Fruit fly (Drosophila melanogaster): ENCODE measurements around the gene CG44475.
A peak's percentile ranks its signal among the peaks of the same experiment; 100 is the strongest.

Gene CG44475

DNA sequence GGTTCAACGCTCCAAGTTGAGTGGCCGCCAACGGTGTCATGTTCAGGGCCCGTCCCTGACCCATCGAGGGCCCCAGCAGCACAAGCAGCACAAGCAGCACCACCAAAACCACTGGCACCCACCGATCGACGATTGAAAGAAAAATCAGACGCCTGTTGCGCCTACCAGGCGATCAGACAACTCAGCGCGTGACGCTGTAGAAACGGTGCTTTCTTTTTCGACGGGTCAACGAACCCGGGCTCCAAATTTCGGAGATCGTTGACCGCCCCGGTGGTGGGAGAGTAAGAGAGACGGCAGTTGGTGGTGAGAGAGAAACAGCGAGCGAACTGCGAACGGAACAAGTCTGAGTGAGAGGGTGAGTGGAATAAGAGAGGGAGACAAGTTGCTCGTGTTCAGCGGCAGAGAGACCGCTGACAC is 28.6 kb upstream of the CG44475 start (continued):
- TF ChIP-seq yki (optimal IDR thresholded peaks at IDR 0.05) = peak; percentile 81
- peak; percentile 90 for TF ChIP-seq Blimp-1 (GFP tag; optimal IDR thresholded peaks at IDR 0.05)
- peak; percentile 73 for TF ChIP-seq bbx (GFP tag; IDR thresholded peaks at IDR 0.05; ENCODE audit: partially characterized antibody)
- TF ChIP-seq HLHmδ (GFP tag; optimal IDR thresholded peaks at IDR 0.05) = peak; percentile 52
- TF ChIP-seq Doc3 (GFP tag; IDR thresholded peaks at IDR 0.05; ENCODE audit: partially characterized antibody) = 0 out of 3 replicates have a peak, but pooled peaks have one; percentile 12
- no peak for TF ChIP-seq Lhr (GFP tag; optimal IDR thresholded peaks at IDR 0.05)
- TF ChIP-seq CG31224 (GFP tag; IDR thresholded peaks at IDR 0.05) = peak; percentile 100
- TF ChIP-seq pnt (GFP tag; optimal IDR thresholded peaks at IDR 0.05) = no peak
- peak; percentile 89 to 95 for TF ChIP-seq Trl (optimal IDR thresholded peaks at IDR 0.05)
- no peak for TF ChIP-seq Trl (GFP tag; optimal IDR thresholded peaks at IDR 0.05)
- peak; percentile 8; the same call in 1 of the 2 replicates for TF ChIP-seq nerfin-2 (GFP tag; IDR thresholded peaks at IDR 0.05; ENCODE audit: partially characterized antibody)
- TF ChIP-seq abd-A (tag; optimal IDR thresholded peaks at IDR 0.05) = peak; percentile 80
- TF ChIP-seq CG6791 (GFP tag; IDR thresholded peaks at IDR 0.05; ENCODE audit: partially characterized antibody) = 0 out of 3 replicates have a peak, but pooled peaks have one; percentile 42
- peak; percentile 49; the same call in 1 of the 3 replicates for TF ChIP-seq sr (GFP tag; IDR thresholded peaks at IDR 0.05)
- TF ChIP-seq rib (GFP tag; IDR thresholded peaks at IDR 0.05) = peak; percentile 8; the same call in 1 of the 2 replicates
- peak; percentile 3 for TF ChIP-seq nom (GFP tag; optimal IDR thresholded peaks at IDR 0.05)
- TF ChIP-seq Xbp1 (GFP tag; optimal IDR thresholded peaks at IDR 0.05) = no peak
- TF ChIP-seq Neu2 (GFP tag; optimal IDR thresholded peaks at IDR 0.05; ENCODE audit: borderline replicate concordance) = no peak
- TF ChIP-seq kah (GFP tag; optimal IDR thresholded peaks at IDR 0.05) = peak; percentile 98
- peak; percentile 79 for TF ChIP-seq CG10543 (GFP tag; optimal IDR thresholded peaks at IDR 0.05)
- peak; percentile 91 for TF ChIP-seq crol (GFP tag; IDR thresholded peaks at IDR 0.05)
- no peak for TF ChIP-seq CG1602 (GFP tag; optimal IDR thresholded peaks at IDR 0.05)
- no peak for TF ChIP-seq CG12942 (GFP tag; optimal IDR thresholded peaks at IDR 0.05)
- 0 out of 3 replicates have a peak, but pooled peaks have one; percentile 5 for TF ChIP-seq HLH4C (GFP tag; IDR thresholded peaks at IDR 0.05; ENCODE audit: partially characterized antibody)
- TF ChIP-seq CG12744 (GFP tag; optimal IDR thresholded peaks at IDR 0.05) = no peak
- peak; percentile 32; the same call in 1 of the 4 replicates for TF ChIP-seq Dll (GFP tag; IDR thresholded peaks at IDR 0.05; ENCODE audit: partially characterized antibody)
- no peak for TF ChIP-seq E2f2 (GFP tag; IDR thresholded peaks at IDR 0.05)
- TF ChIP-seq Bgb (GFP tag; IDR thresholded peaks at IDR 0.05; ENCODE audit: partially characterized antibody) = peak; percentile 68; the same call in 1 of the 2 replicates

DNA sequence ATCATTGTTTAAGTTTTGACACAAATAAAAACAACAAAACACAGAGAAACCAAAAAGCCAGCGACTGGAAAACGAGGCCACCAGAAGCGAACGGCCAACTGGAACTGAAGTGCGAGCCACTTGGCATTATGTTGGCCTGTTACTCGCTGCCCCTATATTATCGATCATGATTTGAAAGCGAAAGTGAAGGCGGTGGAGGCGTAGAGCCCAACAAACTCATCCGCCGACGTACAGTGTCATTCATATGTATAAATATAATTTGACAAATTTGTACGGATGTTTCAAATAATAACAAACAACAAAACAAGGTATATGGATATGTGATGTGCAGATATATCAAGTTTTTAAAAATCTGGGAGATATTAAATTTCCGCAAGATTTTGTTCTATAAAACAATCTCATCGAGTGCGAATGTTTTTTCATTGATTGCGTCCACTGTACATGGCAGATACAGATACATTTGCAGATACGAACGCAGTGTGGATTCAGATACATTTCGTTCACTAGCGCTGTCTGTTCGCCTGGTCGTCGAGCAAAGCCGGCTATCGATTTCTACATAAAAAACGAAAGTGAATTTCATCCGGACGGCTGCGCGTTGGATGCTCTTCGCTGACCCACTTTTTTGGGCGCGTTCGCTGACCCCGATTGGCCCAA is 28.1 kb upstream of the CG44475 start:
- TF ChIP-seq Fer2 (tag; optimal IDR thresholded peaks at IDR 0.05) = peak; percentile 87
- TF ChIP-seq Oaz (GFP tag; IDR thresholded peaks at IDR 0.05) = peak; percentile 91
- TF ChIP-seq CG14667 (GFP tag; IDR thresholded peaks at IDR 0.05) = peak; percentile 92
- TF ChIP-seq dysf (GFP tag; IDR thresholded peaks at IDR 0.05) = peak; percentile 98
- peak; percentile 93 for TF ChIP-seq CrebB (tag; optimal IDR thresholded peaks at IDR 0.05)
- TF ChIP-seq Dip3 (GFP tag; optimal IDR thresholded peaks at IDR 0.05) = peak; percentile 87
- TF ChIP-seq Ada2b (GFP tag; IDR thresholded peaks at IDR 0.05) = peak; percentile 93
- TF ChIP-seq Lim3 (GFP tag; IDR thresholded peaks at IDR 0.05) = peak; percentile 93
- TF ChIP-seq CG6813 (GFP tag; optimal IDR thresholded peaks at IDR 0.05) = peak; percentile 87
- no peak; the same call in none of the 2 replicates for TF ChIP-seq sna (GFP tag; IDR thresholded peaks at IDR 0.05; ENCODE audit: partially characterized antibody)
- TF ChIP-seq CG4404 (GFP tag; IDR thresholded peaks at IDR 0.05) = peak; percentile 87
- peak; percentile 91 for TF ChIP-seq CG4328 (GFP tag; optimal IDR thresholded peaks at IDR 0.05)
- TF ChIP-seq Max (GFP tag; optimal IDR thresholded peaks at IDR 0.05) = peak; percentile 94
- TF ChIP-seq GATAe (GFP tag; conservative IDR thresholded peaks at IDR 0.05) = peak; percentile 91
- peak; percentile 75 for TF ChIP-seq Hmx (GFP tag; optimal IDR thresholded peaks at IDR 0.05)
- peak; percentile 91 for TF ChIP-seq p53 (GFP tag; optimal IDR thresholded peaks at IDR 0.05)
- TF ChIP-seq CG4282 (GFP tag; optimal IDR thresholded peaks at IDR 0.05) = peak; percentile 90
- peak; percentile 97 for TF ChIP-seq CG2678 (tag; optimal IDR thresholded peaks at IDR 0.05)
- TF ChIP-seq CG4854 (GFP tag; optimal IDR thresholded peaks at IDR 0.05) = peak; percentile 92
- peak; percentile 97 for TF ChIP-seq CG32767 (GFP tag; IDR thresholded peaks at IDR 0.05)
- TF ChIP-seq CG17912 (GFP tag; optimal IDR thresholded peaks at IDR 0.05) = peak; percentile 85
- peak; percentile 92 for TF ChIP-seq CG11093 (GFP tag; IDR thresholded peaks at IDR 0.05)

Data from whole organism, embryonic.